Fruit fly (Drosophila melanogaster) whole organism, adult: ENCODE measurements around the gene CG13392.

Source experiments
- CG33017 ChIP-seq: fragments of 200-800 bp; sonication (Bioruptor generic); optimal IDR thresholded peaks from 2 replicates; lab custom pipeline; 2018; ENCODE audit warnings: missing biosample characterization, mild to moderate bottlenecking, missing genetic modification characterization, moderate library complexity
- CG5204 ChIP-seq: fragments of 200-800 bp; sonication (Bioruptor generic); optimal IDR thresholded peaks from 2 replicates; lab custom pipeline; 2016; ENCODE audit warnings: missing biosample characterization, missing genetic modification characterization
- CG7101 ChIP-seq: fragments of 200-800 bp; sonication (Bioruptor generic); optimal IDR thresholded peaks from 2 replicates; lab custom pipeline; 2018; ENCODE audit warnings: missing biosample characterization, mild to moderate bottlenecking, missing genetic modification characterization, moderate library complexity
- Hr96 ChIP-seq: fragments of 200-800 bp; sonication (Bioruptor generic); optimal IDR thresholded peaks from 2 replicates; lab custom pipeline; 2016; ENCODE audit warnings: missing biosample characterization, missing genetic modification characterization
- Mnt ChIP-seq: fragments of 200-800 bp; sonication (Bioruptor generic); optimal IDR thresholded peaks from 2 replicates; lab custom pipeline; 2016; ENCODE audit warnings: missing biosample characterization, mild to moderate bottlenecking, missing genetic modification characterization
- bab1 ChIP-seq: fragments of 200-800 bp; sonication (Bioruptor generic); optimal IDR thresholded peaks from 3 replicates; lab custom pipeline; 2019; ENCODE audit warnings: missing biosample characterization, mild to moderate bottlenecking, missing genetic modification characterization, moderate library complexity
- pad ChIP-seq: fragments of 200-800 bp; sonication (Bioruptor generic); optimal IDR thresholded peaks from 3 replicates; lab custom pipeline; 2017; ENCODE audit warnings: missing biosample characterization, missing genetic modification characterization, mild to moderate bottlenecking, moderate library complexity, missing genetic modification reagents

DNA sequence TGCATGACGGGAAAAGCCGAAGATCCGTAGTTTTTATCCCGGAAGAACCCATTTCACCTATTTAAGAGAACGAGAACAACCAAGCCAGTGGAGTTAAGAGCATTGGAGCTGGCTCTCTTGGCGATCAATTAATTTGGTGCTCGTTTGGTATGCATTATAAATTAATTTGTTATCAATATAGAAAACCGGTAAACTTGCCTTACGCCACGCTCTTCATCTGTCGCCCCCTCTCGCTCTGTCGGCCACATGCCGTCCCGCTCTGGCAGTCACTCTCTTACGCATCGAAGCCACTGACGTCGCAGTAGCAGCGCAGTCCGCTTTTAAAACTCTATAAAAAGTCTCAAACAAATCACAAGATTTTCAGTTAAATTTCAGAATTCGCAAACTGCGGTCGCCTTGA, 36.3 kb downstream of the CG13392 start, which contains the start of gene CG7778:
- TF ChIP-seq pad (GFP tag; lab: Kevin White, UChicago): no peak
- no peak for TF ChIP-seq CG7101 (tag; lab: Kevin White, UChicago)
- no peak for TF ChIP-seq Mnt
- TF ChIP-seq CG33017 (tag; lab: Kevin White, UChicago): no peak
- no peak for TF ChIP-seq bab1 (GFP tag; lab: Kevin White, UChicago)
- TF ChIP-seq CG5204: no peak
- no peak for TF ChIP-seq Hr96 (GFP tag; lab: Kevin White, UChicago)
